Worm (Caenorhabditis elegans) whole organism, L1 larva: ENCODE data around the gene nhr-210.

Experiments
- C16A3.4 ChIP-seq: fragments of 150-350 bp; optimal IDR thresholded peaks from 2 replicates; lab custom pipeline; 2014; ENCODE audit warnings: missing biosample characterization, missing genetic modification characterization
- alr-1 ChIP-seq: fragments of 200-800 bp; sonication (Bioruptor generic); optimal IDR thresholded peaks from 2 replicates; lab custom pipeline; 2018; ENCODE audit warnings: borderline replicate concordance, mild to moderate bottlenecking, missing genetic modification characterization, missing compliant biosample characterization
- ceh-90 ChIP-seq: sonication (generic microtip); optimal IDR thresholded peaks from 2 replicates; lab custom pipeline; 2016; ENCODE audit warnings: missing genetic modification characterization, missing compliant biosample characterization
- ces-1 ChIP-seq: fragments of 150-350 bp; optimal IDR thresholded peaks from 2 replicates; lab custom pipeline; 2014; ENCODE audit warnings: missing biosample characterization, missing genetic modification reagents, missing genetic modification characterization
- efl-3 ChIP-seq: fragments of 200-800 bp; sonication (Bioruptor generic); optimal IDR thresholded peaks from 2 replicates; lab custom pipeline; 2018; ENCODE audit warnings: mild to moderate bottlenecking, missing genetic modification characterization, missing compliant biosample characterization
- elt-2 ChIP-seq: sonication (generic microtip); optimal IDR thresholded peaks from 2 replicates; lab custom pipeline; 2016; ENCODE audit warnings: missing genetic modification characterization, mild to moderate bottlenecking, inconsistent platforms, missing compliant biosample characterization, missing genetic modification reagents
- elt-3 ChIP-seq, 6 experiments: fragments of 150-350 bp in 1 of 6; sonication (generic microtip); optimal IDR thresholded peaks; 2 replicates each; lab custom pipeline; 2017 to 2018; ENCODE audit warnings: missing biosample characterization in 6 of 6, missing genetic modification characterization in 6 of 6, inconsistent platforms in 1 of 6
- fkh-8 ChIP-seq: sonication (generic microtip); optimal IDR thresholded peaks from 2 replicates; lab custom pipeline; 2016; ENCODE audit warnings: mild to moderate bottlenecking, missing genetic modification characterization, missing compliant biosample characterization
- fos-1 ChIP-seq: fragments of 150-350 bp; optimal IDR thresholded peaks from 2 replicates; lab custom pipeline; 2014; ENCODE audit warnings: missing biosample characterization, missing genetic modification characterization
- hpl-2 ChIP-seq: fragments of 150-350 bp; optimal IDR thresholded peaks from 2 replicates; lab custom pipeline; 2014; ENCODE audit warnings: missing biosample characterization, missing genetic modification reagents, missing genetic modification characterization
- irx-1 ChIP-seq: sonication (generic microtip); optimal IDR thresholded peaks from 2 replicates; lab custom pipeline; 2016; ENCODE audit warnings: missing genetic modification characterization, missing compliant biosample characterization
- isw-1 ChIP-seq: fragments of 200-800 bp; sonication (Bioruptor generic); IDR thresholded peaks from 2 replicates; pipeline ENCODE4 v1.3.6; 2022; ENCODE audit warnings: missing genetic modification characterization, missing compliant biosample characterization
- lin-35 ChIP-seq, 2 experiments: fragments of 150-350 bp; optimal IDR thresholded peaks; 2 replicates each; lab custom pipeline; 2014; ENCODE audit warnings: missing biosample characterization in 2 of 2, missing genetic modification characterization in 2 of 2, missing genetic modification reagents in 2 of 2
- lin-39 ChIP-seq: fragments of 150-350 bp; optimal IDR thresholded peaks from 2 replicates; lab custom pipeline; 2014; ENCODE audit warnings: missing biosample characterization, missing genetic modification reagents, missing genetic modification characterization
- mab-9 ChIP-seq: fragments of 200-800 bp; sonication (Bioruptor generic); IDR thresholded peaks from 2 replicates; pipeline ENCODE4 v1.3.6; 2022; ENCODE audit warnings: missing genetic modification reagents, missing genetic modification characterization, missing compliant biosample characterization
- mep-1 ChIP-seq: fragments of 150-350 bp; optimal IDR thresholded peaks from 2 replicates; lab custom pipeline; 2014; ENCODE audit warnings: missing biosample characterization, missing genetic modification characterization
- nhr-20 ChIP-seq: sonication (generic microtip); optimal IDR thresholded peaks from 2 replicates; lab custom pipeline; 2016; ENCODE audit warnings: mild to moderate bottlenecking, missing genetic modification characterization, missing compliant biosample characterization
- nhr-47 ChIP-seq: sonication (generic microtip); optimal IDR thresholded peaks from 2 replicates; lab custom pipeline; 2016; ENCODE audit warnings: mild to moderate bottlenecking, missing genetic modification characterization, moderate library complexity, missing compliant biosample characterization
- nhr-71 ChIP-seq: sonication (generic microtip); optimal IDR thresholded peaks from 2 replicates; lab custom pipeline; 2016; ENCODE audit warnings: mild to moderate bottlenecking, missing genetic modification characterization, moderate library complexity, missing compliant biosample characterization
- nhr-76 ChIP-seq: sonication (generic microtip); optimal IDR thresholded peaks from 2 replicates; lab custom pipeline; 2017; ENCODE audit warnings: missing biosample characterization, missing genetic modification characterization
- nhr-84 ChIP-seq: sonication (generic microtip); optimal IDR thresholded peaks from 2 replicates; lab custom pipeline; 2017; ENCODE audit warnings: missing biosample characterization, missing genetic modification characterization
- snpc-4 ChIP-seq: fragments of 150-350 bp; optimal IDR thresholded peaks from 2 replicates; lab custom pipeline; 2014; ENCODE audit warnings: missing biosample characterization, missing genetic modification characterization
- sox-4 ChIP-seq: sonication (generic microtip); optimal IDR thresholded peaks from 2 replicates; lab custom pipeline; 2016; ENCODE audit warnings: missing genetic modification characterization, missing compliant biosample characterization
- tbx-2 ChIP-seq: sonication (generic microtip); optimal IDR thresholded peaks from 2 replicates; lab custom pipeline; 2016; ENCODE audit warnings: missing genetic modification characterization, missing compliant biosample characterization
- tlp-1 ChIP-seq: fragments of 150-350 bp; optimal IDR thresholded peaks from 2 replicates; lab custom pipeline; 2014; ENCODE audit warnings: missing biosample characterization, missing genetic modification characterization
- unc-30 ChIP-seq: sonication (generic microtip); optimal IDR thresholded peaks from 2 replicates; lab custom pipeline; 2017; ENCODE audit warnings: missing biosample characterization, missing genetic modification characterization
- unc-98 ChIP-seq: fragments of 200-800 bp; sonication (Bioruptor generic); IDR thresholded peaks from 2 replicates; pipeline ENCODE4 v1.3.6; 2022; ENCODE audit warnings: missing genetic modification characterization, missing compliant biosample characterization

nhr-210 gene

DNA sequence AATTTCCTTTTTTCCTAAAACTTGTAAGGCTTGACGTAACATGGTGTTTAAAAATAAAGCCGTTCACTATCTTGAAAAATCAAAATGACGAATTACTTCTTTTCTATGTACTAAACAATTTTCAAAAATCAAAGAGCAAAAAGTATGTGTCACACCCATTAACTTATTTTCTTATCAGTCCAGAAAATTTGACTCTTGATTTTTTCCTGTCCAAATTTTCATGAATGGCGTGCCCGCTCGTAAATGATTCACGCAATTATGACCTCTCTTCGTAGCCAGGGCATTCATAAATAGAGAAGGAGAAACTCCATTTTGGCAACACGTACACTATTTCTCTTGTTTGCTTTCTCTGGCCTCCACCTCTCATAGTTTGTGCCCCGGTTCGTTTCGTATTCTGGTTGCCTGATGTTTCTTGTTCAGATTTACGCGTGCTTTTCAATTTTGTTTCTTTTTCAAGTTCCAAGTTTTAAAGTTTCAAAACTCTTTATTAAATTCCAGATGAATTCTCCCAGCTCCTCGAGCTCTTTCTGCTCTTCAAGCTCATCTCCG is 41.6 kb downstream of the nhr-210 start, which contains the start of gene nhr-55:
nhr-55 (plus strand) TSS at position 499 of the 549 bp plus-strand sequence.
- no peak for TF ChIP-seq unc-30 (tag; lab: Kevin White, UChicago)
- no peak for TF ChIP-seq isw-1 (GFP tag; lab: Robert Waterston, UW)
- peak; percentile 14 for TF ChIP-seq elt-2 (tag; lab: Kevin White, UChicago)
- peak in 1 of 2 experiments; percentile 1 for TF ChIP-seq lin-35 (GFP tag; optimal IDR thresholded peaks at IDR 0.05; lab: Kevin White, UChicago)
- peak; percentile 5 for TF ChIP-seq fkh-8 (tag; lab: Kevin White, UChicago)

ce11 chrV:474516-474915 is 44.8 kb downstream of the nhr-210 start, which contains the start of gene nhr-99:
Gene nhr-99, plus strand, starts transcription at chrV:474778.
- TF ChIP-seq elt-2 (tag; lab: Kevin White, UChicago) (peak; percentile 62), nhr-47 (tag; lab: Kevin White, UChicago) (no peak), mep-1 (no peak), irx-1 (no peak), nhr-71 (tag; lab: Kevin White, UChicago) (no peak), alr-1 (tag; lab: Kevin White, UChicago) (no peak), sox-4 (tag; lab: Kevin White, UChicago) (no peak), lin-35 (GFP tag; optimal IDR thresholded peaks at IDR 0.05; lab: Kevin White, UChicago) (peak in 1 of 2 experiments; percentile 10), snpc-4 (tag; lab: Kevin White, UChicago) (no peak), ceh-90 (tag; lab: Kevin White, UChicago) (no peak), nhr-76 (tag; lab: Kevin White, UChicago) (no peak), unc-98 (GFP tag; lab: Robert Waterston, UW) (no peak), nhr-20 (tag; lab: Kevin White, UChicago) (peak; percentile 40), ces-1 (GFP tag; lab: Kevin White, UChicago) (no peak)

DNA sequence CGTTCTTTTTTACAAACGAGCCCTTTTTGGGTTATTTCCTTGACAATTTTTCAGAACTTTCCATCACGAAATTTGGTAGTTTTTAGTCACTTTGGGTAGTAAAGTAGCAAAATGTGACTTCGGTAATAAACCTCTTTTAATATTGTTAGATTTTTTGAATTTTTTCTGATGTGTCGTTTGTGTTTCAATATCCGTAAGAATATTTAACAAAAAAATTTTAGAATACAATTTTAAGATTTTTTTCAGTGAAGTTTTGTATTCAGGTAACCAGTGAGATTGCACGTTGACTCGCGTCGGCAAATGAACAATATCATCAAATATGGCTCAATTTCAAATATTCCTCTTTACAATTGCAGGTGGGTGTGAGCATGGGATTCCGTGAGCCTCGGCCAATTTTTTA is 46.8 kb downstream of the nhr-210 start, which contains the start of gene srt-31:
srt-31 (plus strand) TSS at position 301 of the 400 bp plus-strand sequence.
- no peak for TF ChIP-seq efl-3 (GFP tag; lab: Kevin White, UChicago)
- TF ChIP-seq elt-3 (tag; optimal IDR thresholded peaks at IDR 0.05; lab: Kevin White, UChicago), result no peak
- no peak for TF ChIP-seq fos-1
- no peak for TF ChIP-seq nhr-47 (tag; lab: Kevin White, UChicago)
- no peak for TF ChIP-seq tlp-1 (tag; lab: Kevin White, UChicago)

DNA sequence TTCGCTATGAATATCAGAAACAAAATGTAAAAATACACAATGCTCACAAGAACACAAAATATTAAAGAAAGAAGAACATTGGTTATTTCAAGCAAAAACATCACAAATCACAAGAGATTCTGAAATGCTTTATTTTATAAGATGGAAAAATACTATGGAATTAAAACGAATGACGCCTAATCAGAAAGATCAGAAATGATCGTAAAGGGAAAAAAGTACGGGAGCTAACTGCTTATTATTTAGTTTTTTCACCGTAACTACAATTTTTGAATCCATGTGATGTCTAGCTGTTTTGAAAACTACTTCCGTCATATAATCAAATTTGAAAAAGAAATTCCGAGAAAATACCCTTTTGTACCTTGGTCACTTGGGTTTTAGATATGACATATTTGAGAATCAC is 50.9 kb downstream of the nhr-210 start, which contains the start of gene srbc-57:
srbc-57 (minus strand) TSS at position 101 of the 400 bp plus-strand sequence.
- TF ChIP-seq nhr-84 (tag; lab: Kevin White, UChicago) (no peak), C16A3.4 (tag; lab: Kevin White, UChicago) (no peak), fkh-8 (tag; lab: Kevin White, UChicago) (peak; percentile 14), lin-39 (tag; lab: Kevin White, UChicago) (no peak), mab-9 (GFP tag; lab: Robert Waterston, UW) (no peak), hpl-2 (no peak), tbx-2 (tag; lab: Kevin White, UChicago) (no peak)
